Worm (Caenorhabditis elegans) whole organism, L1 larva: Measurements from ENCODE around the gene F56C3.9.
"Not testable (repeated sequence)": the region's sequence is repeated elsewhere in the genome, so short reads cannot be mapped to it uniquely, and the experiment has no call there.

Source experiments
- C04F5.9 ChIP-seq: sonication (generic microtip); optimal IDR thresholded peaks from 2 replicates; lab custom pipeline; 2016; ENCODE audit warnings: missing genetic modification characterization, missing compliant biosample characterization
- C16A3.4 ChIP-seq: fragments of 150-350 bp; optimal IDR thresholded peaks from 2 replicates; lab custom pipeline; 2014; ENCODE audit warnings: missing biosample characterization, missing genetic modification characterization
- alr-1 ChIP-seq: fragments of 200-800 bp; sonication (Bioruptor generic); optimal IDR thresholded peaks from 2 replicates; lab custom pipeline; 2018; ENCODE audit warnings: borderline replicate concordance, mild to moderate bottlenecking, missing genetic modification characterization, missing compliant biosample characterization
- aly-2 ChIP-seq: fragments of 150-350 bp; optimal IDR thresholded peaks from 2 replicates; lab custom pipeline; 2014; ENCODE audit warnings: missing biosample characterization, missing genetic modification characterization
- ceh-82 ChIP-seq, 3 experiments: fragments of 150-350 bp in 1 of 3; sonication (generic microtip) in 2 of 3; optimal IDR thresholded peaks; 2 replicates each; lab custom pipeline; 2014 to 2017; ENCODE audit warnings: missing biosample characterization in 3 of 3, missing genetic modification characterization in 3 of 3
- ceh-90 ChIP-seq: sonication (generic microtip); optimal IDR thresholded peaks from 2 replicates; lab custom pipeline; 2016; ENCODE audit warnings: missing genetic modification characterization, missing compliant biosample characterization
- dsc-1 ChIP-seq: sonication (generic microtip); optimal IDR thresholded peaks from 2 replicates; lab custom pipeline; 2016; ENCODE audit warnings: mild to moderate bottlenecking, missing genetic modification characterization, missing compliant biosample characterization
- efl-1 ChIP-seq, 4 experiments: fragments of 150-350 bp; optimal IDR thresholded peaks in 3 of 4; peaks in 1 of 4; 1 replicate in 1 of 4; 2 replicates in 3 of 4; lab custom pipeline; 2014; ENCODE audit warnings: missing biosample characterization in 2 of 4, missing genetic modification characterization in 2 of 4, missing genetic modification reagents in 2 of 4
- efl-3 ChIP-seq: fragments of 200-800 bp; sonication (Bioruptor generic); optimal IDR thresholded peaks from 2 replicates; lab custom pipeline; 2018; ENCODE audit warnings: mild to moderate bottlenecking, missing genetic modification characterization, missing compliant biosample characterization
- egl-13 ChIP-seq: sonication (generic microtip); optimal IDR thresholded peaks from 2 replicates; lab custom pipeline; 2016; ENCODE audit warnings: missing genotype, missing genetic modification reagents, missing genetic modification characterization, missing compliant biosample characterization
- ets-5 ChIP-seq: fragments of 200-800 bp; sonication (Bioruptor generic); IDR thresholded peaks from 2 replicates; pipeline ENCODE4 v1.3.6; 2022; ENCODE audit warnings: missing genetic modification characterization, missing compliant biosample characterization
- fkh-10 ChIP-seq: sonication (generic microtip); optimal IDR thresholded peaks from 2 replicates; lab custom pipeline; 2017; ENCODE audit warnings: missing biosample characterization, missing genetic modification reagents, missing genetic modification characterization
- fkh-8 ChIP-seq: sonication (generic microtip); optimal IDR thresholded peaks from 2 replicates; lab custom pipeline; 2016; ENCODE audit warnings: mild to moderate bottlenecking, missing genetic modification characterization, missing compliant biosample characterization
- hlh-4 ChIP-seq: sonication (generic microtip); optimal IDR thresholded peaks from 2 replicates; lab custom pipeline; 2016; ENCODE audit warnings: mild to moderate bottlenecking, missing genetic modification characterization, missing compliant biosample characterization
- hpl-2 ChIP-seq: fragments of 150-350 bp; optimal IDR thresholded peaks from 2 replicates; lab custom pipeline; 2014; ENCODE audit warnings: missing biosample characterization, missing genetic modification reagents, missing genetic modification characterization
- jun-1 ChIP-seq: fragments of 150-350 bp; optimal IDR thresholded peaks from 2 replicates; lab custom pipeline; 2014; ENCODE audit warnings: missing biosample characterization, missing genetic modification reagents, missing genetic modification characterization
- lin-15B ChIP-seq: fragments of 150-350 bp; sonication (generic microtip); optimal IDR thresholded peaks from 3 replicates; lab custom pipeline; 2014; ENCODE audit warnings: missing biosample characterization, missing genetic modification characterization
- lin-35 ChIP-seq, 2 experiments: fragments of 150-350 bp; optimal IDR thresholded peaks; 2 replicates each; lab custom pipeline; 2014; ENCODE audit warnings: missing biosample characterization in 2 of 2, missing genetic modification characterization in 2 of 2, missing genetic modification reagents in 2 of 2
- lir-3 ChIP-seq: sonication (generic microtip); optimal IDR thresholded peaks from 2 replicates; lab custom pipeline; 2016; ENCODE audit warnings: mild to moderate bottlenecking, missing genetic modification characterization, moderate library complexity, missing compliant biosample characterization; ENCODE audit not compliant: poor library complexity
- mef-2 ChIP-seq: fragments of 150-350 bp; optimal IDR thresholded peaks from 2 replicates; lab custom pipeline; 2014; ENCODE audit warnings: missing biosample characterization, missing genetic modification characterization
- mep-1 ChIP-seq: fragments of 150-350 bp; optimal IDR thresholded peaks from 2 replicates; lab custom pipeline; 2014; ENCODE audit warnings: missing biosample characterization, missing genetic modification characterization
- nhr-19 ChIP-seq: fragments of 200-800 bp; sonication (Bioruptor generic); conservative IDR thresholded peaks from 2 replicates; pipeline ENCODE4 v1.3.6; 2022; ENCODE audit warnings: missing genetic modification characterization, missing compliant biosample characterization
- nhr-28 ChIP-seq: fragments of 150-350 bp; optimal IDR thresholded peaks from 2 replicates; lab custom pipeline; 2014; ENCODE audit warnings: missing biosample characterization, missing genetic modification characterization
- nhr-47 ChIP-seq: sonication (generic microtip); optimal IDR thresholded peaks from 2 replicates; lab custom pipeline; 2016; ENCODE audit warnings: mild to moderate bottlenecking, missing genetic modification characterization, moderate library complexity, missing compliant biosample characterization
- nhr-71 ChIP-seq: sonication (generic microtip); optimal IDR thresholded peaks from 2 replicates; lab custom pipeline; 2016; ENCODE audit warnings: mild to moderate bottlenecking, missing genetic modification characterization, moderate library complexity, missing compliant biosample characterization
- nhr-76 ChIP-seq: sonication (generic microtip); optimal IDR thresholded peaks from 2 replicates; lab custom pipeline; 2017; ENCODE audit warnings: missing biosample characterization, missing genetic modification characterization
- nhr-85 ChIP-seq: sonication (generic microtip); peaks from one replicate; lab custom pipeline; 2016; ENCODE audit warnings: missing genetic modification characterization, inconsistent platforms, missing compliant biosample characterization
- pqm-1 ChIP-seq: sonication (generic microtip); optimal IDR thresholded peaks from 3 replicates; lab custom pipeline; 2017; ENCODE audit warnings: missing biosample characterization, missing genetic modification characterization
- rnt-1 ChIP-seq: sonication (generic microtip); optimal IDR thresholded peaks from 2 replicates; lab custom pipeline; 2016; ENCODE audit warnings: mild to moderate bottlenecking, missing genetic modification characterization, moderate library complexity, missing compliant biosample characterization
- skn-1 ChIP-seq: fragments of 150-350 bp; optimal IDR thresholded peaks from 2 replicates; lab custom pipeline; 2014; ENCODE audit warnings: missing biosample characterization, missing genetic modification characterization
- snu-23 ChIP-seq: sonication (generic microtip); optimal IDR thresholded peaks from 2 replicates; lab custom pipeline; 2016; ENCODE audit warnings: missing genetic modification characterization, missing compliant biosample characterization
- sox-4 ChIP-seq: sonication (generic microtip); optimal IDR thresholded peaks from 2 replicates; lab custom pipeline; 2016; ENCODE audit warnings: missing genetic modification characterization, missing compliant biosample characterization
- swsn-7 ChIP-seq: sonication (generic microtip); optimal IDR thresholded peaks from 2 replicates; lab custom pipeline; 2016; ENCODE audit warnings: missing genetic modification characterization, missing compliant biosample characterization
- tbx-2 ChIP-seq: sonication (generic microtip); optimal IDR thresholded peaks from 2 replicates; lab custom pipeline; 2016; ENCODE audit warnings: missing genetic modification characterization, missing compliant biosample characterization
- unc-130 ChIP-seq: fragments of 150-350 bp; optimal IDR thresholded peaks from 2 replicates; lab custom pipeline; 2017; ENCODE audit warnings: missing biosample characterization, missing genetic modification characterization, inconsistent platforms
- unc-30 ChIP-seq: sonication (generic microtip); optimal IDR thresholded peaks from 2 replicates; lab custom pipeline; 2017; ENCODE audit warnings: missing biosample characterization, missing genetic modification characterization
- unc-62 ChIP-seq: fragments of 150-350 bp; optimal IDR thresholded peaks from 2 replicates; lab custom pipeline; 2014; ENCODE audit warnings: missing biosample characterization, missing genetic modification reagents, missing genetic modification characterization
- unc-86 ChIP-seq: sonication (generic microtip); optimal IDR thresholded peaks from 2 replicates; lab custom pipeline; 2016; ENCODE audit warnings: missing genetic modification characterization, missing compliant biosample characterization
- zag-1 ChIP-seq: fragments of 150-350 bp; optimal IDR thresholded peaks from 2 replicates; lab custom pipeline; 2014; ENCODE audit warnings: missing biosample characterization, missing genetic modification characterization

Gene F56C3.9

ce11 chrX:1438925-1439324, 45.1 kb upstream of the F56C3.9 start (continued):
- TF ChIP-seq nhr-28 (tag; lab: Kevin White, UChicago) (no peak), nhr-19 (GFP tag; lab: Robert Waterston, UW) (peak; percentile 18; the same call in 1 of the 2 replicates)

ce11 chrX:1437097-1437496, 43.3 kb upstream of the F56C3.9 start:
- TF ChIP-seq fkh-10 (peak; percentile 55), fkh-8 (tag; lab: Kevin White, UChicago) (peak; percentile 43), tbx-2 (tag; lab: Kevin White, UChicago) (peak; percentile 11), lir-3 (tag; lab: Kevin White, UChicago) (no peak), unc-130 (tag; lab: Kevin White, UChicago) (no peak), nhr-85 (tag; lab: Kevin White, UChicago) (no peak), efl-1 (optimal IDR thresholded peaks at IDR 0.05; lab: Kevin White, UChicago) (peak in 1 of 2 experiments; percentile 17), efl-1 (GFP tag; optimal IDR thresholded peaks at IDR 0.05 in 1 of 2; lab: Kevin White, UChicago) (peak in 1 of 2 experiments; percentile 70), jun-1 (tag; lab: Kevin White, UChicago) (peak; percentile 1), rnt-1 (tag; lab: Kevin White, UChicago) (peak; percentile 9), nhr-76 (tag; lab: Kevin White, UChicago) (no peak), snu-23 (GFP tag; lab: Kevin White, UChicago) (peak; percentile 18), nhr-47 (peak; percentile 68), ceh-82 (tag; optimal IDR thresholded peaks at IDR 0.05; lab: Kevin White, UChicago) (peak; percentile 10 to 57 (median 21)), dsc-1 (tag; lab: Kevin White, UChicago) (peak; percentile 53), skn-1 (tag; lab: Kevin White, UChicago) (peak; percentile 22), mep-1 (tag; lab: Kevin White, UChicago) (peak; percentile 4)

ce11 chrX:1430707-1431106, 36.9 kb upstream of the F56C3.9 start, which contains the start of gene F19G12.1:
TSS of gene F19G12.1 (plus strand) at chrX:1431007.
- not testable (repeated sequence) for TF ChIP-seq lin-35 (GFP tag; optimal IDR thresholded peaks at IDR 0.05; lab: Kevin White, UChicago); egl-13 (tag; lab: Kevin White, UChicago); swsn-7 (tag; lab: Kevin White, UChicago)

ce11 chrX:1426425-1426824, 32.6 kb upstream of the F56C3.9 start, which contains the start of gene F19G12.11:
TSS of gene F19G12.11 (minus strand) at chrX:1426525.
- TF ChIP-seq rnt-1 (tag; lab: Kevin White, UChicago), result no peak
- TF ChIP-seq alr-1 (tag; lab: Kevin White, UChicago), result no peak
- TF ChIP-seq mep-1 (tag; lab: Kevin White, UChicago), result no peak
- TF ChIP-seq hlh-4 (tag; lab: Kevin White, UChicago), result no peak
- no peak for TF ChIP-seq hpl-2 (GFP tag; lab: Kevin White, UChicago)
- TF ChIP-seq unc-62 (GFP tag; lab: Kevin White, UChicago), result no peak
- TF ChIP-seq mef-2 (tag; lab: Kevin White, UChicago), result no peak
- no peak for TF ChIP-seq C04F5.9 (tag; lab: Kevin White, UChicago)
- no peak for TF ChIP-seq unc-86 (tag; lab: Kevin White, UChicago)
- no peak for TF ChIP-seq fkh-10
- no peak for TF ChIP-seq aly-2
- TF ChIP-seq ets-5 (GFP tag; lab: Robert Waterston, UW), result no peak
- TF ChIP-seq unc-30, result no peak
- no peak for TF ChIP-seq efl-3 (GFP tag; lab: Kevin White, UChicago)

- TF ChIP-seq ceh-90 (tag; lab: Kevin White, UChicago) (no peak), fkh-8 (tag; lab: Kevin White, UChicago) (peak; percentile 7), lir-3 (tag; lab: Kevin White, UChicago) (no peak), lin-15B (tag; lab: Kevin White, UChicago) (no peak), nhr-71 (tag; lab: Kevin White, UChicago) (no peak), zag-1 (no peak), sox-4 (no peak), skn-1 (tag; lab: Kevin White, UChicago) (peak; percentile 42), pqm-1 (tag; lab: Kevin White, UChicago) (no peak), C16A3.4 (no peak), unc-130 (tag; lab: Kevin White, UChicago) (no peak)
These were observed 30.7 kb upstream of the F56C3.9 start, which contains the start of gene F19G12.3 for ce11 chrX:1424509-1424908. TSS of gene F19G12.3 (plus strand) at chrX:1424809.
